Worm (Caenorhabditis elegans) whole organism, late embryonic: Measurements from ENCODE around the gene F01G10.5.

Experiments used
- C08G9.2 ChIP-seq: sonication (generic microtip); optimal IDR thresholded peaks from 2 replicates; lab custom pipeline; 2016; ENCODE audit warnings: mild to moderate bottlenecking, missing genetic modification characterization, moderate library complexity, missing compliant biosample characterization
- C38D4.7 ChIP-seq: fragments of 200-800 bp; sonication (Bioruptor generic); optimal IDR thresholded peaks from 2 replicates; lab custom pipeline; 2018; ENCODE audit warnings: mild to moderate bottlenecking, missing genetic modification characterization, moderate library complexity, missing compliant biosample characterization
- K02D7.2 ChIP-seq: sonication (generic microtip); optimal IDR thresholded peaks from 2 replicates; lab custom pipeline; 2017; ENCODE audit warnings: mild to moderate bottlenecking, missing genetic modification characterization, missing compliant biosample characterization
- ahr-1 ChIP-seq: sonication (generic microtip); optimal IDR thresholded peaks from 2 replicates; lab custom pipeline; 2016; ENCODE audit warnings: missing genetic modification characterization, missing compliant biosample characterization
- ama-1 ChIP-seq: fragments of 150-350 bp; optimal IDR thresholded peaks from 2 replicates; lab custom pipeline; 2014
- ceh-18 ChIP-seq: sonication (generic microtip); optimal IDR thresholded peaks from 2 replicates; lab custom pipeline; 2016; ENCODE audit warnings: missing genetic modification characterization, missing compliant biosample characterization
- ceh-2 ChIP-seq: sonication (generic microtip); optimal IDR thresholded peaks from 2 replicates; lab custom pipeline; 2016; ENCODE audit warnings: missing genotype, missing genetic modification characterization, missing compliant biosample characterization
- ceh-30 ChIP-seq: fragments of 150-350 bp; optimal IDR thresholded peaks from 2 replicates; lab custom pipeline; 2014; ENCODE audit warnings: missing biosample characterization, missing genetic modification characterization
- ceh-31 ChIP-seq: sonication (generic microtip); optimal IDR thresholded peaks from 2 replicates; lab custom pipeline; 2016; ENCODE audit warnings: missing genetic modification characterization, missing compliant biosample characterization
- ceh-34 ChIP-seq: sonication (generic microtip); optimal IDR thresholded peaks from 2 replicates; lab custom pipeline; 2016; ENCODE audit warnings: mild to moderate bottlenecking, missing genetic modification characterization, missing compliant biosample characterization
- ceh-48 ChIP-seq: sonication (generic microtip); optimal IDR thresholded peaks from 2 replicates; lab custom pipeline; 2016; ENCODE audit warnings: missing genetic modification characterization, inconsistent platforms, missing compliant biosample characterization
- ceh-9 ChIP-seq: sonication (generic microtip); optimal IDR thresholded peaks from 2 replicates; lab custom pipeline; 2016; ENCODE audit warnings: mild to moderate bottlenecking, missing genetic modification characterization, inconsistent platforms, missing compliant biosample characterization
- dmd-4 ChIP-seq: sonication (generic microtip); optimal IDR thresholded peaks from 2 replicates; lab custom pipeline; 2016; ENCODE audit warnings: borderline replicate concordance, missing genetic modification characterization, missing compliant biosample characterization
- elt-2 ChIP-seq: sonication (generic microtip); optimal IDR thresholded peaks from 2 replicates; lab custom pipeline; 2016; ENCODE audit warnings: missing genetic modification reagents, missing genetic modification characterization, missing compliant biosample characterization
- elt-4 ChIP-seq: sonication (generic microtip); optimal IDR thresholded peaks from 2 replicates; lab custom pipeline; 2016; ENCODE audit warnings: missing genetic modification characterization, missing compliant biosample characterization
- eyg-1 ChIP-seq: sonication (generic microtip); optimal IDR thresholded peaks from 2 replicates; lab custom pipeline; 2016; ENCODE audit warnings: missing genotype, missing genetic modification characterization, missing compliant biosample characterization
- fax-1 ChIP-seq: sonication (generic microtip); optimal IDR thresholded peaks from 2 replicates; lab custom pipeline; 2016; ENCODE audit warnings: missing genotype, missing genetic modification characterization, missing compliant biosample characterization
- fkh-10 ChIP-seq: fragments of 150-350 bp; optimal IDR thresholded peaks from 2 replicates; lab custom pipeline; 2014; ENCODE audit warnings: missing biosample characterization, missing genetic modification reagents, missing genetic modification characterization
- hlh-13 ChIP-seq: fragments of 200-800 bp; sonication (Bioruptor generic); optimal IDR thresholded peaks from 2 replicates; lab custom pipeline; 2018; ENCODE audit warnings: mild to moderate bottlenecking, missing genetic modification characterization, missing compliant biosample characterization
- hlh-15 ChIP-seq: sonication (generic microtip); optimal IDR thresholded peaks from 2 replicates; lab custom pipeline; 2016; ENCODE audit warnings: missing genetic modification characterization, missing compliant biosample characterization
- hlh-30 ChIP-seq: sonication (generic microtip); optimal IDR thresholded peaks from 2 replicates; lab custom pipeline; 2017; ENCODE audit warnings: antibody characterized with exemption, missing genetic modification characterization, missing compliant biosample characterization; ENCODE audit not compliant: insufficient read depth
- hlh-8 ChIP-seq: sonication (generic microtip); optimal IDR thresholded peaks from 2 replicates; lab custom pipeline; 2016; ENCODE audit warnings: missing genotype, missing genetic modification characterization, missing compliant biosample characterization
- lim-6 ChIP-seq: sonication (generic microtip); optimal IDR thresholded peaks from 2 replicates; lab custom pipeline; 2016; ENCODE audit warnings: missing genetic modification characterization, missing compliant biosample characterization
- nfya-1 ChIP-seq: sonication (generic microtip); optimal IDR thresholded peaks from 2 replicates; lab custom pipeline; 2017; ENCODE audit warnings: missing genetic modification characterization, mild to moderate bottlenecking, missing compliant biosample characterization, antibody characterized with exemption, moderate library complexity
- nhr-232 ChIP-seq: sonication (generic microtip); optimal IDR thresholded peaks from 2 replicates; lab custom pipeline; 2016; ENCODE audit warnings: missing genetic modification characterization, missing compliant biosample characterization
- odd-2 ChIP-seq: sonication (generic microtip); optimal IDR thresholded peaks from 2 replicates; lab custom pipeline; 2017; ENCODE audit warnings: antibody characterized with exemption, mild to moderate bottlenecking, missing genetic modification characterization, missing compliant biosample characterization
- pat-9 ChIP-seq: fragments of 200-800 bp; sonication (Bioruptor generic); optimal IDR thresholded peaks from 2 replicates; lab custom pipeline; 2018; ENCODE audit warnings: mild to moderate bottlenecking, missing genetic modification characterization, moderate library complexity, missing compliant biosample characterization
- pax-1 ChIP-seq: fragments of 150-350 bp; optimal IDR thresholded peaks from 2 replicates; lab custom pipeline; 2014; ENCODE audit warnings: missing biosample characterization, missing genetic modification characterization
- pha-2 ChIP-seq: sonication (generic microtip); optimal IDR thresholded peaks from 2 replicates; lab custom pipeline; 2017; ENCODE audit warnings: mild to moderate bottlenecking, missing genetic modification characterization, missing compliant biosample characterization
- pha-4 ChIP-seq: fragments of 150-350 bp; optimal IDR thresholded peaks from 2 replicates; lab custom pipeline; 2018; ENCODE audit warnings: missing biosample characterization, missing genetic modification reagents, missing genetic modification characterization
- pqm-1 ChIP-seq: sonication (generic microtip); optimal IDR thresholded peaks from 2 replicates; lab custom pipeline; 2016; ENCODE audit warnings: missing genetic modification characterization, missing compliant biosample characterization
- pros-1 ChIP-seq: fragments of 150-350 bp; optimal IDR thresholded peaks from 2 replicates; lab custom pipeline; 2014; ENCODE audit warnings: missing biosample characterization, missing genetic modification reagents, missing genetic modification characterization
- ref-2 ChIP-seq: sonication (generic microtip); optimal IDR thresholded peaks from 2 replicates; lab custom pipeline; 2016; ENCODE audit warnings: missing genetic modification characterization, missing compliant biosample characterization
- rnt-1 ChIP-seq: sonication (generic microtip); optimal IDR thresholded peaks from 2 replicates; lab custom pipeline; 2016; ENCODE audit warnings: missing genetic modification characterization, missing compliant biosample characterization
- sox-2 ChIP-seq: fragments of 200-800 bp; sonication (Bioruptor generic); IDR thresholded peaks from 2 replicates; pipeline ENCODE4 v1.3.6; 2022; ENCODE audit warnings: missing genetic modification reagents, missing genetic modification characterization, missing compliant biosample characterization
- sox-4 ChIP-seq: sonication (generic microtip); optimal IDR thresholded peaks from 2 replicates; lab custom pipeline; 2017; ENCODE audit warnings: mild to moderate bottlenecking, missing genetic modification characterization, inconsistent platforms, missing compliant biosample characterization
- syd-9 ChIP-seq: sonication (generic microtip); optimal IDR thresholded peaks from 2 replicates; lab custom pipeline; 2016; ENCODE audit warnings: mild to moderate bottlenecking, missing genetic modification characterization, moderate library complexity, missing compliant biosample characterization
- tbx-2 ChIP-seq: sonication (generic microtip); optimal IDR thresholded peaks from 2 replicates; lab custom pipeline; 2016; ENCODE audit warnings: missing genetic modification characterization, missing compliant biosample characterization
- tbx-7 ChIP-seq: sonication (generic microtip); optimal IDR thresholded peaks from 2 replicates; lab custom pipeline; 2016; ENCODE audit warnings: missing genotype, missing genetic modification characterization, missing compliant biosample characterization
- unc-3 ChIP-seq, 2 experiments: fragments of 200-800 bp in 1 of 2; sonication (Bioruptor generic) in 1 of 2; sonication (generic microtip) in 1 of 2; conservative IDR thresholded peaks in 1 of 2; optimal IDR thresholded peaks in 1 of 2; 2 replicates each; pipeline versions ENCODE4 v1.3.6 to Lab custom; 2016 to 2022; ENCODE audit warnings: missing compliant biosample characterization in 2 of 2, missing genetic modification characterization in 2 of 2, missing genetic modification reagents in 1 of 2
- unc-42 ChIP-seq: sonication (generic microtip); optimal IDR thresholded peaks from 2 replicates; lab custom pipeline; 2016; ENCODE audit warnings: missing genotype, missing genetic modification characterization, missing compliant biosample characterization
- unc-55 ChIP-seq: sonication (generic microtip); optimal IDR thresholded peaks from 2 replicates; lab custom pipeline; 2017; ENCODE audit warnings: missing biosample characterization, missing genetic modification reagents, missing genetic modification characterization
- unc-86 ChIP-seq: sonication (generic microtip); optimal IDR thresholded peaks from 2 replicates; lab custom pipeline; 2016; ENCODE audit warnings: missing genetic modification characterization, missing compliant biosample characterization
- zip-5 ChIP-seq: sonication (generic microtip); optimal IDR thresholded peaks from 2 replicates; lab custom pipeline; 2016; ENCODE audit warnings: missing genetic modification characterization, missing compliant biosample characterization

F01G10.5 gene

ce11 chrIV:10235279-10235829, 4.5 kb upstream of the F01G10.5 start, which contains the start of gene ech-9:
TSS of gene ech-9 (minus strand) at chrIV:10235329.
- TF ChIP-seq unc-3 (GFP tag; conservative IDR thresholded peaks at IDR 0.05; lab: Robert Waterston, UW), result no peak
- TF ChIP-seq unc-3 (tag; optimal IDR thresholded peaks at IDR 0.05; lab: Kevin White, UChicago), result no peak
- TF ChIP-seq sox-4 (tag; lab: Kevin White, UChicago), result no peak
- TF ChIP-seq elt-4 (tag; lab: Kevin White, UChicago), result no peak
- TF ChIP-seq K02D7.2 (tag; lab: Kevin White, UChicago), result no peak
- no peak for TF ChIP-seq pat-9 (tag; lab: Kevin White, UChicago)
- TF ChIP-seq tbx-7, result no peak
- no peak for TF ChIP-seq eyg-1 (tag; lab: Kevin White, UChicago)

DNA sequence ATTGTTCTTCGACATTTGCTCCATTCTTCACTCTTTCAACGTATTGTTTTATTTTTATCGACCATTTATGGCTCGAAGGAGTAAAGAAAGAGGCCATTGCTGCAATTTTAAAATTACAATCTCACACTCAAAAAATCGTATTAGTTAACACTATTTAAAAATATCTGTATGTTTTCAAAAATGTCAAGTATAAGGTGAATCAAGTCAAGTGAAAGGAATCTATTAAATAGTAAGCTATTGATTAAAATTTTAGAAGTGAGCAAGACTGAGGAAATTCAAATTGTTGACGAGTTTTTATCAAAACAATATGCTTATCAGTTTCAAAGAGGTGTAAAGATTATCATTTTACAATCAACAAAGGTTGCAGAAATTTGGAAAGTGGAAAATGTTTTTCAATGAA, 1.6 kb upstream of the F01G10.5 start, which contains the start of gene F01G10.4:
F01G10.4 (minus strand) TSS at position 101 of the 400 bp plus-strand sequence.
- no peak for TF ChIP-seq hlh-8 (tag; lab: Kevin White, UChicago)
- TF ChIP-seq fkh-10, result no peak
- TF ChIP-seq hlh-15 (tag; lab: Kevin White, UChicago), result no peak

ce11 chrIV:10227534-10227933, 3.3 kb downstream of the F01G10.5 start, which contains the start of gene F01G10.6:
TSS of gene F01G10.6 (minus strand) at chrIV:10227634.
- TF ChIP-seq ceh-30, result no peak
- no peak for TF ChIP-seq pha-2 (tag; lab: Kevin White, UChicago)
- TF ChIP-seq ahr-1 (tag; lab: Kevin White, UChicago), result no peak
- no peak for TF ChIP-seq ceh-9 (tag; lab: Kevin White, UChicago)
- no peak for TF ChIP-seq ceh-48 (tag; lab: Kevin White, UChicago)
- TF ChIP-seq dmd-4 (tag; lab: Kevin White, UChicago), result no peak
- TF ChIP-seq sox-4 (tag; lab: Kevin White, UChicago), result no peak
- no peak for TF ChIP-seq tbx-7
- no peak for TF ChIP-seq pha-4 (tag; lab: Kevin White, UChicago)

DNA sequence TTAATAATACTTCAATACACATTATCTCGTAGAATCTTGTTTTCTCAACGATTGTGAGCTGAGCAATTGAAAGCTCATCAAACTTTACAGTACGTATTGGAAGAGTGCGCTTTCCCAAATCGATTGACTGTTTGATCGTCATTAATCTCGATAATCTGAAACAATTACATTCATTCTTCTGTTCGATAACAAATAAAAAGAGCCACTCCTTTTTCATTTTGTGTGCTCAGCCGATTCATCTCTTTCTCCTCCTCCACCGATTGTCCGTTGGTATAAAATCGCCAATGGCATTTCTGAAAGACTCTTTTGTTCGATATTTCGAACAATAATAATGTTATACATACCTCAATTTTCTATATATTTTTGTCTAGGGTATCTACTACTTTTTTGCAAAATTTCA, 7.1 kb downstream of the F01G10.5 start, which contains the start of gene nas-12:
nas-12 (plus strand) TSS at position 301 of the 400 bp plus-strand sequence.
- no peak for TF ChIP-seq lim-6
- TF ChIP-seq ceh-2 (tag; lab: Kevin White, UChicago), result no peak
- TF ChIP-seq nhr-232, result no peak
- TF ChIP-seq C08G9.2 (tag; lab: Kevin White, UChicago), result no peak
- TF ChIP-seq K02D7.2 (tag; lab: Kevin White, UChicago), result no peak
- no peak for TF ChIP-seq elt-2 (tag; lab: Kevin White, UChicago)
- TF ChIP-seq fax-1, result no peak
- TF ChIP-seq pqm-1 (tag; lab: Kevin White, UChicago), result no peak
- no peak for TF ChIP-seq tbx-2 (tag; lab: Kevin White, UChicago)
- no peak for TF ChIP-seq unc-86 (tag; lab: Kevin White, UChicago)
- no peak for TF ChIP-seq ceh-9 (tag; lab: Kevin White, UChicago)
- no peak for TF ChIP-seq odd-2
- no peak for TF ChIP-seq nfya-1 (tag; lab: Kevin White, UChicago)
- TF ChIP-seq syd-9, result no peak
- no peak for TF ChIP-seq hlh-13
- TF ChIP-seq hlh-15 (tag; lab: Kevin White, UChicago), result no peak
- TF ChIP-seq tbx-7, result no peak
- TF ChIP-seq pha-2 (tag; lab: Kevin White, UChicago), result no peak
- no peak for TF ChIP-seq rnt-1 (tag; lab: Kevin White, UChicago)
- no peak for TF ChIP-seq ceh-31 (tag; lab: Kevin White, UChicago)

DNA sequence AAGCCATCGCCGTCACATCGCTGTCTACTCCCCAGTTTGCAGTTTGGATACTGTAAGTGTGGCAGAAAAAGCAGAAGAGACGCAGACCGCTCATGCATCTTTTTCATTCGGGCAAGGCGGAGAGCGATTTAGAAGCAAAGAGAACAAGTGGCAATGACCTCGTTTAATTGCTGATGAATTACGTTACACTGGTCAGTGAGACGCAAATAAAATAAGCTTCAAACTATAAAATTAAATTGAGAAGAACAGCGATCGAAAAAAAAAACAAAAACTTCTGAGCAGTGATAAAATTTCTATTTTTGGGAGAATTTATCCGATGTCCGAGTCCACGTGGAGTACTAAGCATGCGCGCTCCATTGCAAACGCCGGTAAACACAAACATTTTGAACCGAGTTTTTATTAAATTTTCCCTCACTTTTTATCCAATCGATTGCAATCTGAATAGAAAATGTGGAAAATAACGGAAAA, 8.7 kb downstream of the F01G10.5 start, which contains the start of gene C24F3.2:
C24F3.2 (plus strand) TSS at position 418 of the 468 bp plus-strand sequence.
- peak; percentile 5 for TF ChIP-seq zip-5
- no peak for TF ChIP-seq pax-1 (tag; lab: Kevin White, UChicago)
- TF ChIP-seq C08G9.2 (tag; lab: Kevin White, UChicago), result no peak
- no peak for TF ChIP-seq ceh-34 (tag; lab: Kevin White, UChicago)
- peak; percentile 68 for TF ChIP-seq ref-2
- TF ChIP-seq hlh-30, result no peak
- TF ChIP-seq ama-1 (lab: Kevin White, UChicago), result no peak
- no peak for TF ChIP-seq unc-55 (GFP tag; lab: Kevin White, UChicago)
- peak; percentile 21 for TF ChIP-seq rnt-1 (tag; lab: Kevin White, UChicago)
- no peak for TF ChIP-seq dmd-4 (tag; lab: Kevin White, UChicago)
- no peak for TF ChIP-seq sox-2 (GFP tag; lab: Robert Waterston, UW)
- peak; percentile 30 for TF ChIP-seq tbx-2 (tag; lab: Kevin White, UChicago)
- no peak for TF ChIP-seq pros-1 (tag; lab: Kevin White, UChicago)
- no peak for TF ChIP-seq C38D4.7
- no peak for TF ChIP-seq fkh-10
- no peak for TF ChIP-seq pha-4 (tag; lab: Kevin White, UChicago)
- TF ChIP-seq ceh-18 (tag; lab: Kevin White, UChicago), result peak; percentile 29
- peak; percentile 75 for TF ChIP-seq unc-42 (tag; lab: Kevin White, UChicago)
